Fruit fly (Drosophila melanogaster) whole organism, embryonic: ENCODE results near the gene Lmpt.

Experiments
- Asciz ChIP-seq: fragments of 200-800 bp; sonication (Bioruptor generic); optimal IDR thresholded peaks from 2 replicates; lab custom pipeline; 2017; ENCODE audit warnings: missing biosample characterization, mild to moderate bottlenecking, missing genetic modification characterization, missing genetic modification reagents
- CG11093 ChIP-seq: fragments of 200-800 bp; sonication (Bioruptor generic); IDR thresholded peaks from 3 replicates; pipeline ENCODE4 v1.3.6; 2022; ENCODE audit warnings: missing biosample characterization, missing genetic modification characterization
- CG13624 ChIP-seq: fragments of 200-800 bp; sonication (Bioruptor generic); optimal IDR thresholded peaks from 2 replicates; lab custom pipeline; 2016; ENCODE audit warnings: missing biosample characterization, missing genetic modification characterization
- CG14667 ChIP-seq: fragments of 200-800 bp; sonication (Bioruptor generic); IDR thresholded peaks from 2 replicates; pipeline ENCODE4 v1.3.6; 2022; ENCODE audit warnings: missing biosample characterization, missing genetic modification characterization
- CG15073 ChIP-seq: fragments of 200-800 bp; sonication (Bioruptor generic); optimal IDR thresholded peaks from 2 replicates; lab custom pipeline; 2016; ENCODE audit warnings: missing biosample characterization, missing genetic modification characterization
- CG15269 ChIP-seq: fragments of 200-800 bp; sonication (Bioruptor generic); optimal IDR thresholded peaks from 2 replicates; lab custom pipeline; 2018; ENCODE audit warnings: missing biosample characterization, mild to moderate bottlenecking, missing genetic modification characterization, moderate library complexity
- CG1647 ChIP-seq: fragments of 200-800 bp; sonication (Bioruptor generic); optimal IDR thresholded peaks from 3 replicates; lab custom pipeline; 2016; ENCODE audit warnings: missing biosample characterization, missing genetic modification characterization
- CG17361 ChIP-seq: fragments of 200-800 bp; sonication (Bioruptor generic); IDR thresholded peaks from 3 replicates; pipeline ENCODE4 v1.3.6; 2022; ENCODE audit warnings: missing biosample characterization, missing genetic modification characterization
- CG2120 ChIP-seq: fragments of 200-800 bp; sonication (Bioruptor generic); optimal IDR thresholded peaks from 3 replicates; lab custom pipeline; 2016; ENCODE audit warnings: missing biosample characterization, missing genetic modification characterization
- CG2199 ChIP-seq: fragments of 200-800 bp; sonication (Bioruptor generic); IDR thresholded peaks from 3 replicates; pipeline ENCODE4 v1.3.6; 2022; ENCODE audit warnings: missing biosample characterization, missing genetic modification characterization
- CG2202 ChIP-seq: fragments of 200-800 bp; sonication (Bioruptor generic); optimal IDR thresholded peaks from 2 replicates; lab custom pipeline; 2018; ENCODE audit warnings: missing biosample characterization, mild to moderate bottlenecking, missing genetic modification characterization
- CG31365 ChIP-seq: fragments of 200-800 bp; sonication (Bioruptor generic); optimal IDR thresholded peaks from 2 replicates; lab custom pipeline; 2018; ENCODE audit warnings: missing biosample characterization, mild to moderate bottlenecking, missing genetic modification characterization
- CG31441 ChIP-seq: fragments of 200-800 bp; sonication (Bioruptor generic); IDR thresholded peaks from 2 replicates; pipeline ENCODE4 v1.3.6; 2022; ENCODE audit warnings: missing biosample characterization, missing genetic modification characterization
- CG3281 ChIP-seq: fragments of 200-800 bp; sonication (Bioruptor generic); optimal IDR thresholded peaks from 3 replicates; lab custom pipeline; 2017; ENCODE audit warnings: missing biosample characterization, mild to moderate bottlenecking, missing genetic modification characterization
- CG34224 ChIP-seq: fragments of 200-800 bp; sonication (Bioruptor generic); IDR thresholded peaks from 3 replicates; pipeline ENCODE4 v1.3.6; 2022; ENCODE audit warnings: missing biosample characterization, missing genetic modification characterization; ENCODE audit not compliant: partially characterized antibody
- CG34376 ChIP-seq: fragments of 200-800 bp; sonication (Bioruptor generic); optimal IDR thresholded peaks from 2 replicates; lab custom pipeline; 2018; ENCODE audit warnings: missing biosample characterization, mild to moderate bottlenecking, missing genetic modification characterization
- CG3726 ChIP-seq: fragments of 200-800 bp; sonication (Bioruptor generic); IDR thresholded peaks from 3 replicates; pipeline ENCODE4, ENCODE4 v1.3.6; 2022; ENCODE audit warnings: missing biosample characterization, missing genetic modification characterization
- CG6654 ChIP-seq: fragments of 200-800 bp; sonication (Bioruptor generic); optimal IDR thresholded peaks from 2 replicates; lab custom pipeline; 2017; ENCODE audit warnings: missing biosample characterization, mild to moderate bottlenecking, missing genetic modification characterization
- CG8765 ChIP-seq: fragments of 200-800 bp; sonication (Bioruptor generic); IDR thresholded peaks from 2 replicates; pipeline ENCODE4 v1.3.6; 2022; ENCODE audit warnings: missing biosample characterization, missing genetic modification characterization
- CG8944 ChIP-seq: fragments of 200-800 bp; sonication (Bioruptor generic); optimal IDR thresholded peaks from 3 replicates; lab custom pipeline; 2016; ENCODE audit warnings: missing biosample characterization, missing genetic modification characterization
- Deaf1 ChIP-seq: fragments of 200-800 bp; optimal IDR thresholded peaks from 3 replicates; lab custom pipeline; 2019; ENCODE audit warnings: missing biosample characterization, mild to moderate bottlenecking, missing genetic modification characterization, moderate library complexity
- Jarid2 ChIP-seq: fragments of 200-800 bp; sonication (Bioruptor generic); optimal IDR thresholded peaks from 3 replicates; lab custom pipeline; 2017; ENCODE audit warnings: mild to moderate bottlenecking, missing biosample characterization, missing genetic modification reagents, missing genetic modification characterization
- NC2β ChIP-seq: fragments of 200-800 bp; sonication (Bioruptor generic); optimal IDR thresholded peaks from 2 replicates; lab custom pipeline; 2016; ENCODE audit warnings: missing biosample characterization, missing genetic modification characterization
- Nf-YB ChIP-seq: fragments of 200-800 bp; sonication (Bioruptor generic); optimal IDR thresholded peaks from 3 replicates; lab custom pipeline; 2019; ENCODE audit warnings: missing biosample characterization, mild to moderate bottlenecking, missing genetic modification characterization, moderate library complexity
- Sox102F ChIP-seq: fragments of 200-800 bp; sonication (Bioruptor generic); optimal IDR thresholded peaks from 2 replicates; lab custom pipeline; 2018; ENCODE audit warnings: missing biosample characterization, mild to moderate bottlenecking, missing genetic modification characterization, moderate library complexity
- TFAM ChIP-seq: fragments of 200-800 bp; sonication (Bioruptor generic); optimal IDR thresholded peaks from 2 replicates; lab custom pipeline; 2017; ENCODE audit warnings: missing biosample characterization, missing genetic modification characterization, inconsistent platforms
- Tbp ChIP-seq: fragments of >200 bp; optimal IDR thresholded peaks from 2 replicates; lab custom pipeline; 2018; ENCODE audit warnings: missing biosample characterization, missing genetic modification characterization
- aop ChIP-seq: fragments of 200-800 bp; sonication (Bioruptor generic); IDR thresholded peaks from 2 replicates; pipeline ENCODE4 v1.3.6; 2022; ENCODE audit warnings: missing biosample characterization, missing genetic modification characterization
- ash1 ChIP-seq: fragments of 200-800 bp; sonication (Bioruptor generic); optimal IDR thresholded peaks from 2 replicates; lab custom pipeline; 2018; ENCODE audit warnings: missing biosample characterization, mild to moderate bottlenecking, missing genetic modification characterization
- ato ChIP-seq: fragments of 200-800 bp; sonication (Bioruptor generic); IDR thresholded peaks from 2 replicates; pipeline ENCODE4 v1.3.6; 2022; ENCODE audit warnings: missing biosample characterization, missing genetic modification characterization; ENCODE audit not compliant: partially characterized antibody
- az2 ChIP-seq: fragments of 200-800 bp; sonication (Bioruptor generic); optimal IDR thresholded peaks from 3 replicates; lab custom pipeline; 2016; ENCODE audit warnings: missing biosample characterization, missing genetic modification characterization
- dan ChIP-seq: fragments of 200-800 bp; sonication (Bioruptor generic); IDR thresholded peaks from 2 replicates; pipeline ENCODE4 v1.3.6; 2022; ENCODE audit warnings: missing biosample characterization, missing genetic modification characterization
- dysf ChIP-seq: fragments of 200-800 bp; sonication (Bioruptor generic); IDR thresholded peaks from 3 replicates; pipeline ENCODE4 v1.3.6; 2022; ENCODE audit warnings: missing biosample characterization, missing genetic modification characterization
- gce ChIP-seq: fragments of 200-800 bp; sonication (Bioruptor generic); IDR thresholded peaks from 3 replicates; pipeline ENCODE4 v1.3.6; 2022; ENCODE audit warnings: missing biosample characterization, missing genetic modification characterization
- grn ChIP-seq: fragments of 200-800 bp; sonication (Bioruptor generic); optimal IDR thresholded peaks from 3 replicates; lab custom pipeline; 2017; ENCODE audit warnings: missing biosample characterization, missing genetic modification characterization
- gsb ChIP-seq: fragments of 200-800 bp; sonication (Bioruptor generic); IDR thresholded peaks from 2 replicates; pipeline ENCODE4 v1.3.6; 2022; ENCODE audit warnings: missing biosample characterization, missing genetic modification characterization
- hkb ChIP-seq, 2 experiments: fragments of 200-800 bp in 1 of 2; fragments of >200 bp in 1 of 2; sonication (Bioruptor generic) in 1 of 2; IDR thresholded peaks in 1 of 2; optimal IDR thresholded peaks in 1 of 2; 2 replicates each; pipeline versions ENCODE4 v1.3.6 to Lab custom; 2017 to 2022; ENCODE audit warnings: missing biosample characterization in 1 of 2, missing genetic modification characterization in 1 of 2
- hth ChIP-seq: fragments of >200 bp; optimal IDR thresholded peaks from 2 replicates; lab custom pipeline; 2017; ENCODE audit warnings: inconsistent platforms
- lbe ChIP-seq: fragments of 200-800 bp; sonication (Bioruptor generic); optimal IDR thresholded peaks from 2 replicates; lab custom pipeline; 2016; ENCODE audit warnings: missing biosample characterization, mild to moderate bottlenecking, missing genetic modification characterization
- lov ChIP-seq, 2 experiments: fragments of 200-800 bp in 1 of 2; fragments of >200 bp in 1 of 2; sonication (Bioruptor generic) in 1 of 2; IDR thresholded peaks in 1 of 2; optimal IDR thresholded peaks in 1 of 2; 2 replicates in 1 of 2; 3 replicates in 1 of 2; pipeline versions ENCODE4 v1.3.6 to Lab custom; 2017 to 2022; ENCODE audit warnings: missing biosample characterization in 1 of 2, missing genetic modification characterization in 1 of 2
- nom ChIP-seq: fragments of 200-800 bp; sonication (Bioruptor generic); optimal IDR thresholded peaks from 2 replicates; lab custom pipeline; 2017; ENCODE audit warnings: missing biosample characterization, missing genetic modification characterization, mild to moderate bottlenecking, moderate library complexity, missing genetic modification reagents
- pros ChIP-seq: fragments of 200-800 bp; sonication (Bioruptor generic); optimal IDR thresholded peaks from 3 replicates; lab custom pipeline; 2019; ENCODE audit warnings: missing biosample characterization, mild to moderate bottlenecking, missing genetic modification characterization, moderate library complexity
- pzg ChIP-seq: fragments of 200-800 bp; sonication (Bioruptor generic); optimal IDR thresholded peaks from 3 replicates; lab custom pipeline; 2018; ENCODE audit warnings: missing biosample characterization, mild to moderate bottlenecking, missing genetic modification characterization, moderate library complexity
- ranshi ChIP-seq: fragments of 200-800 bp; sonication (Bioruptor generic); IDR thresholded peaks from 2 replicates; pipeline ENCODE4 v1.3.6; 2022; ENCODE audit warnings: missing biosample characterization, missing genetic modification characterization
- sd ChIP-seq: fragments of 200-800 bp; sonication (Bioruptor generic); optimal IDR thresholded peaks from 3 replicates; lab custom pipeline; 2018; ENCODE audit warnings: missing biosample characterization, mild to moderate bottlenecking, missing genetic modification characterization, moderate library complexity
- sima ChIP-seq: fragments of 200-800 bp; sonication (Bioruptor generic); optimal IDR thresholded peaks from 2 replicates; lab custom pipeline; 2016; ENCODE audit warnings: missing biosample characterization, missing genetic modification characterization
- sisA ChIP-seq: fragments of 200-800 bp; sonication (Bioruptor generic); IDR thresholded peaks from 2 replicates; pipeline ENCODE4 v1.3.6; 2022; ENCODE audit warnings: missing biosample characterization, missing genetic modification characterization
- stwl ChIP-seq: fragments of 200-800 bp; sonication (Bioruptor generic); optimal IDR thresholded peaks from 3 replicates; lab custom pipeline; 2018; ENCODE audit warnings: missing biosample characterization, mild to moderate bottlenecking, missing genetic modification characterization, moderate library complexity
- unpg ChIP-seq: fragments of 200-800 bp; sonication (Bioruptor generic); optimal IDR thresholded peaks from 3 replicates; lab custom pipeline; 2018; ENCODE audit warnings: missing biosample characterization, mild to moderate bottlenecking, missing genetic modification characterization, moderate library complexity
- z ChIP-seq: fragments of 200-800 bp; sonication (Bioruptor generic); IDR thresholded peaks from 3 replicates; pipeline ENCODE4 v1.3.6; 2022; ENCODE audit warnings: missing biosample characterization, missing genetic modification characterization

Lmpt gene

dm6 chr3L:16956003-16956767 lies 91.1 kb downstream of the Lmpt start (continued):
- TF ChIP-seq pros (GFP tag; lab: Kevin White, UChicago) (no peak), lov (optimal IDR thresholded peaks at IDR 0.05; lab: Kevin White, UChicago) (no peak), lov (GFP tag; IDR thresholded peaks at IDR 0.05; lab: Robert Waterston, UW) (no peak), CG8765 (GFP tag; lab: Robert Waterston, UW) (no peak), CG6654 (GFP tag; lab: Kevin White, UChicago) (no peak), hkb (optimal IDR thresholded peaks at IDR 0.05; lab: Kevin White, UChicago) (no peak), hkb (GFP tag; IDR thresholded peaks at IDR 0.05; lab: Robert Waterston, UW) (no peak), lbe (peak; percentile 36), sisA (GFP tag; lab: Robert Waterston, UW) (no peak), stwl (tag; lab: Kevin White, UChicago) (peak; percentile 30), CG8944 (GFP tag; lab: Kevin White, UChicago) (no peak), CG2199 (GFP tag; lab: Robert Waterston, UW) (peak; percentile 71; the same call in 1 of the 3 replicates), CG13624 (GFP tag; lab: Kevin White, UChicago) (no peak), grn (GFP tag; lab: Kevin White, UChicago) (no peak), CG15073 (GFP tag; lab: Kevin White, UChicago) (no peak), CG14667 (GFP tag; lab: Robert Waterston, UW) (no peak), CG31365 (no peak), CG3281 (GFP tag; lab: Kevin White, UChicago) (no peak), ranshi (GFP tag; lab: Robert Waterston, UW) (no peak), CG17361 (GFP tag; lab: Robert Waterston, UW) (no peak), Sox102F (GFP tag; lab: Kevin White, UChicago) (no peak), gsb (GFP tag; lab: Robert Waterston, UW) (no peak), hth (no peak), Asciz (GFP tag; lab: Kevin White, UChicago) (no peak), unpg (no peak), CG15269 (tag; lab: Kevin White, UChicago) (no peak), CG34376 (GFP tag; lab: Kevin White, UChicago) (no peak), CG2120 (GFP tag; lab: Kevin White, UChicago) (no peak), aop (GFP tag; lab: Robert Waterston, UW) (no peak), CG3726 (no peak), CG1647 (no peak), TFAM (GFP tag; lab: Kevin White, UChicago) (no peak), ato (GFP tag; lab: Robert Waterston, UW) (no peak), pzg (GFP tag; lab: Kevin White, UChicago) (no peak), gce (GFP tag; lab: Robert Waterston, UW) (no peak; the same call in 2 of the 3 replicates), CG2202 (tag; lab: Kevin White, UChicago) (no peak), Nf-YB (GFP tag; lab: Kevin White, UChicago) (no peak), dan (GFP tag; lab: Robert Waterston, UW) (no peak), CG34224 (GFP tag; lab: Robert Waterston, UW) (no peak), CG11093 (GFP tag; lab: Robert Waterston, UW) (no peak), sima (GFP tag; lab: Kevin White, UChicago) (no peak), nom (no peak), Jarid2 (no peak), z (GFP tag; lab: Robert Waterston, UW) (no peak), CG31441 (GFP tag; lab: Robert Waterston, UW) (peak; percentile 34; the same call in 1 of the 2 replicates), Tbp (no peak), NC2β (GFP tag; lab: Kevin White, UChicago) (no peak), Deaf1 (tag; lab: Kevin White, UChicago) (no peak), sd (no peak), dysf (GFP tag; lab: Robert Waterston, UW) (no peak), ash1 (no peak), az2 (GFP tag; lab: Kevin White, UChicago) (no peak)
